Worm (Caenorhabditis elegans) whole organism, young adult: ENCODE measurements around the gene cyp-35A5.

Experiments
- B0336.3 ChIP-seq: fragments of 200-800 bp; sonication (Bioruptor generic); IDR thresholded peaks from 2 replicates; pipeline ENCODE4 v1.3.6; 2022; ENCODE audit warnings: missing genetic modification characterization, missing compliant biosample characterization
- D2030.7 ChIP-seq: fragments of 200-800 bp; sonication (Bioruptor generic); IDR thresholded peaks from 2 replicates; pipeline ENCODE4 v1.3.6; 2022; ENCODE audit warnings: missing genetic modification reagents, missing genetic modification characterization, missing compliant biosample characterization
- F22D6.2 ChIP-seq: sonication (generic microtip); optimal IDR thresholded peaks from 2 replicates; lab custom pipeline; 2016; ENCODE audit warnings: mild to moderate bottlenecking, missing genetic modification characterization, missing compliant biosample characterization
- F49E8.2 ChIP-seq: sonication (generic microtip); optimal IDR thresholded peaks from 3 replicates; lab custom pipeline; 2017; ENCODE audit warnings: missing genetic modification characterization, mild to moderate bottlenecking, missing compliant biosample characterization, antibody characterized with exemption, moderate library complexity; ENCODE audit not compliant: insufficient read depth
- F55B11.4 ChIP-seq: sonication (generic microtip); optimal IDR thresholded peaks from 2 replicates; lab custom pipeline; 2016; ENCODE audit warnings: missing compliant biosample characterization, missing genetic modification characterization, borderline replicate concordance; ENCODE audit not compliant: insufficient read depth
- K11D2.4 ChIP-seq: fragments of 200-800 bp; sonication (Bioruptor generic); IDR thresholded peaks from 2 replicates; pipeline ENCODE4 v1.3.6; 2022; ENCODE audit warnings: missing genetic modification reagents, missing genetic modification characterization, missing compliant biosample characterization
- Y67H2A.10 ChIP-seq: fragments of 200-800 bp; sonication (Bioruptor generic); conservative IDR thresholded peaks from 2 replicates; pipeline ENCODE4 v1.3.6; 2022; ENCODE audit warnings: missing genetic modification reagents, missing genetic modification characterization, missing compliant biosample characterization
- ama-1 ChIP-seq, 3 experiments: fragments of 150-350 bp in 1 of 3; sonication (generic microtip) in 2 of 3; optimal IDR thresholded peaks; 2 replicates each; lab custom pipeline; 2014 to 2018; ENCODE audit warnings: missing biosample characterization in 2 of 3, missing genetic modification characterization in 2 of 3, missing genetic modification reagents in 2 of 3
- attf-3 ChIP-seq: fragments of 200-800 bp; sonication (Bioruptor generic); conservative IDR thresholded peaks from 2 replicates; pipeline ENCODE4 v1.3.6; 2022; ENCODE audit warnings: missing genetic modification reagents, missing genetic modification characterization, missing compliant biosample characterization
- cebp-1 ChIP-seq, 2 experiments: fragments of 200-800 bp in 1 of 2; sonication (Bioruptor generic) in 1 of 2; sonication (generic microtip) in 1 of 2; IDR thresholded peaks in 1 of 2; optimal IDR thresholded peaks in 1 of 2; 2 replicates each; pipeline versions ENCODE4 v1.3.6 to Lab custom; 2017 to 2022; ENCODE audit warnings: missing compliant biosample characterization in 2 of 2, missing genetic modification characterization in 2 of 2, mild to moderate bottlenecking in 1 of 2, missing genetic modification reagents in 1 of 2, moderate library complexity in 1 of 2
- ceh-100 ChIP-seq: fragments of 200-800 bp; sonication (Bioruptor generic); IDR thresholded peaks from 2 replicates; pipeline ENCODE4 v1.3.6; 2022; ENCODE audit warnings: missing genetic modification reagents, missing genetic modification characterization, missing compliant biosample characterization
- ceh-27 ChIP-seq: fragments of 200-800 bp; sonication (Bioruptor generic); optimal IDR thresholded peaks from 2 replicates; lab custom pipeline; 2018; ENCODE audit warnings: mild to moderate bottlenecking, missing genetic modification characterization, moderate library complexity, missing compliant biosample characterization
- ceh-40 ChIP-seq: fragments of 200-800 bp; sonication (Bioruptor generic); IDR thresholded peaks from 2 replicates; pipeline ENCODE4 v1.3.6; 2022; ENCODE audit warnings: missing genetic modification characterization, missing compliant biosample characterization
- ceh-79 ChIP-seq: sonication (generic microtip); optimal IDR thresholded peaks from 2 replicates; lab custom pipeline; 2017; ENCODE audit warnings: mild to moderate bottlenecking, missing genetic modification characterization, missing compliant biosample characterization
- die-1 ChIP-seq: sonication (generic microtip); optimal IDR thresholded peaks from 2 replicates; lab custom pipeline; 2016; ENCODE audit warnings: missing genotype, mild to moderate bottlenecking, missing genetic modification characterization, missing compliant biosample characterization
- dpl-1 ChIP-seq: fragments of 150-350 bp; optimal IDR thresholded peaks from 2 replicates; lab custom pipeline; 2014; ENCODE audit warnings: missing biosample characterization, missing genetic modification reagents, missing genetic modification characterization
- efl-1 ChIP-seq: fragments of 150-350 bp; optimal IDR thresholded peaks from 2 replicates; lab custom pipeline; 2014; ENCODE audit warnings: missing biosample characterization, missing genetic modification reagents, missing genetic modification characterization
- egl-18 ChIP-seq: fragments of 200-800 bp; sonication (Bioruptor generic); IDR thresholded peaks from 2 replicates; pipeline ENCODE4 v1.3.6; 2022; ENCODE audit warnings: missing genetic modification reagents, missing genetic modification characterization, missing compliant biosample characterization
- egl-44 ChIP-seq: fragments of 200-800 bp; sonication (Bioruptor generic); IDR thresholded peaks from 2 replicates; pipeline ENCODE4 v1.3.6; 2022; ENCODE audit warnings: missing genetic modification reagents, missing genetic modification characterization, missing compliant biosample characterization
- ets-4 ChIP-seq: fragments of 200-800 bp; sonication (Bioruptor generic); optimal IDR thresholded peaks from 2 replicates; lab custom pipeline; 2018; ENCODE audit warnings: mild to moderate bottlenecking, missing genetic modification characterization, missing compliant biosample characterization
- fkh-3 ChIP-seq: sonication (generic microtip); optimal IDR thresholded peaks from 2 replicates; lab custom pipeline; 2016; ENCODE audit warnings: mild to moderate bottlenecking, missing genetic modification characterization, missing compliant biosample characterization
- him-1 ChIP-seq: sonication (generic microtip); optimal IDR thresholded peaks from 2 replicates; lab custom pipeline; 2016; ENCODE audit warnings: missing genotype, missing genetic modification reagents, missing genetic modification characterization, missing compliant biosample characterization
- hmg-20 ChIP-seq: fragments of 200-800 bp; sonication (Bioruptor generic); IDR thresholded peaks from 2 replicates; pipeline ENCODE4 v1.3.6; 2022; ENCODE audit warnings: missing genetic modification reagents, missing genetic modification characterization, missing compliant biosample characterization
- lin-35 ChIP-seq, 3 experiments: fragments of 150-350 bp in 2 of 3; sonication (generic microtip) in 1 of 3; optimal IDR thresholded peaks; 2 replicates each; lab custom pipeline; 2014 to 2018; ENCODE audit warnings: missing biosample characterization in 3 of 3, missing genetic modification characterization in 3 of 3, missing genetic modification reagents in 3 of 3
- lin-40 ChIP-seq: sonication (generic microtip); optimal IDR thresholded peaks from 2 replicates; lab custom pipeline; 2016; ENCODE audit warnings: missing genetic modification characterization, mild to moderate bottlenecking, missing compliant biosample characterization, missing genotype, missing genetic modification reagents
- lsy-27 ChIP-seq: sonication (generic microtip); optimal IDR thresholded peaks from 2 replicates; lab custom pipeline; 2017; ENCODE audit warnings: missing genetic modification characterization, mild to moderate bottlenecking, missing compliant biosample characterization, antibody characterized with exemption, missing genotype, borderline replicate concordance; ENCODE audit not compliant: insufficient read depth
- madf-8 ChIP-seq: fragments of 200-800 bp; sonication (Bioruptor generic); conservative IDR thresholded peaks from 2 replicates; pipeline ENCODE4 v1.3.6; 2022; ENCODE audit warnings: missing genetic modification reagents, missing genetic modification characterization, missing compliant biosample characterization
- nfya-2 ChIP-seq: fragments of 200-800 bp; sonication (Bioruptor generic); IDR thresholded peaks from 2 replicates; pipeline ENCODE4 v1.3.6; 2022; ENCODE audit warnings: missing genetic modification reagents, missing genetic modification characterization, missing compliant biosample characterization
- nhr-179 ChIP-seq: sonication (generic microtip); optimal IDR thresholded peaks from 2 replicates; lab custom pipeline; 2016; ENCODE audit warnings: mild to moderate bottlenecking, missing genetic modification characterization, missing compliant biosample characterization
- nhr-80 ChIP-seq: sonication (generic microtip); optimal IDR thresholded peaks from 2 replicates; lab custom pipeline; 2016; ENCODE audit warnings: missing genetic modification characterization, missing compliant biosample characterization
- rcor-1 ChIP-seq: fragments of 200-800 bp; sonication (Bioruptor generic); IDR thresholded peaks from 2 replicates; pipeline ENCODE4 v1.3.6; 2022; ENCODE audit warnings: missing genetic modification reagents, missing genetic modification characterization, missing compliant biosample characterization
- repo-1 ChIP-seq: sonication (generic microtip); optimal IDR thresholded peaks from 2 replicates; lab custom pipeline; 2017; ENCODE audit warnings: mild to moderate bottlenecking, missing genetic modification characterization, missing compliant biosample characterization
- rpc-1 ChIP-seq, 2 experiments: fragments of 150-350 bp in 1 of 2; sonication (generic microtip) in 1 of 2; optimal IDR thresholded peaks; 2 replicates each; lab custom pipeline; 2014 to 2018; ENCODE audit warnings: missing biosample characterization in 1 of 2, missing genetic modification characterization in 1 of 2, missing genetic modification reagents in 1 of 2, missing genotype in 1 of 2
- sea-2 ChIP-seq: fragments of 200-800 bp; sonication (Bioruptor generic); IDR thresholded peaks from 2 replicates; pipeline ENCODE4 v1.3.6; 2022; ENCODE audit warnings: missing genetic modification characterization, missing compliant biosample characterization
- sptf-2 ChIP-seq: fragments of 200-800 bp; sonication (Bioruptor generic); optimal IDR thresholded peaks from 2 replicates; lab custom pipeline; 2018; ENCODE audit warnings: mild to moderate bottlenecking, missing genetic modification characterization, missing compliant biosample characterization
- tbx-9 ChIP-seq: sonication (generic microtip); optimal IDR thresholded peaks from 2 replicates; lab custom pipeline; 2016; ENCODE audit warnings: borderline replicate concordance, missing genetic modification characterization, inconsistent platforms, missing compliant biosample characterization
- tlf-1 ChIP-seq: fragments of 200-800 bp; sonication (Bioruptor generic); optimal IDR thresholded peaks from 2 replicates; lab custom pipeline; 2018; ENCODE audit warnings: mild to moderate bottlenecking, missing genetic modification characterization, missing compliant biosample characterization
- unc-62 ChIP-seq: fragments of 150-350 bp; optimal IDR thresholded peaks from 2 replicates; lab custom pipeline; 2014; ENCODE audit warnings: missing biosample characterization, missing genetic modification reagents, missing genetic modification characterization
- zfh-2 ChIP-seq: fragments of 200-800 bp; sonication (Bioruptor generic); conservative IDR thresholded peaks from 2 replicates; pipeline ENCODE4 v1.3.6; 2022; ENCODE audit warnings: missing genetic modification reagents, missing genetic modification characterization, missing compliant biosample characterization
- zim-3 ChIP-seq: sonication (generic microtip); optimal IDR thresholded peaks from 2 replicates; lab custom pipeline; 2017; ENCODE audit warnings: mild to moderate bottlenecking, missing genetic modification characterization, moderate library complexity, missing compliant biosample characterization
- ztf-3 ChIP-seq: fragments of 200-800 bp; sonication (Bioruptor generic); optimal IDR thresholded peaks from 2 replicates; lab custom pipeline; 2018; ENCODE audit warnings: mild to moderate bottlenecking, missing genetic modification characterization, missing compliant biosample characterization

The cyp-35A5 gene

DNA sequence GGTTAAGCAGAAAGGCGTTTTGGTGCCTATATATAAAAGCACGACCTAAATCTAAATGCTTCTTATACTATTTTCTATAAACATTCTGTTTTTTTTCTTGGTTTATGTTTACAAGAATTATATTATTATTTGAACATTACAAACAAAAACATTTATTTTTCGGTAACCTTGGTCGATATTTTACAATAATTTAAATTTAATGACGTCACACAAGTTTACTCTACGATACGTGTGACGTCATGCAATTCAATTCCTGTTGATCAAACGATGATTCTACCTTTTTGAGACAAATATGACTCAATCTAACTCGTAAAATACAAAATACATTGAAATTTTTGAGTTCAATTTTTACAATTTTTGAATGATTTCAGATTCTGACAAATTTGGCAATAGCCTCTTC, 40.1 kb upstream of the cyp-35A5 start:
- TF ChIP-seq ceh-27 (GFP tag; lab: Kevin White, UChicago): no peak
- TF ChIP-seq Y67H2A.10 (GFP tag; lab: Robert Waterston, UW): no peak
- TF ChIP-seq ceh-40: no peak
- TF ChIP-seq rcor-1 (GFP tag; lab: Robert Waterston, UW): no peak
- no peak for TF ChIP-seq lin-35 (GFP tag; optimal IDR thresholded peaks at IDR 0.05; lab: Kevin White, UChicago)
- no peak for TF ChIP-seq hmg-20 (GFP tag; lab: Robert Waterston, UW)
- no peak for TF ChIP-seq die-1
- TF ChIP-seq ama-1 (optimal IDR thresholded peaks at IDR 0.05; lab: Kevin White, UChicago): no peak
- TF ChIP-seq ama-1 (GFP tag; optimal IDR thresholded peaks at IDR 0.05; lab: Kevin White, UChicago): no peak
- no peak for TF ChIP-seq sea-2 (GFP tag; lab: Robert Waterston, UW)
- no peak for TF ChIP-seq him-1 (tag; lab: Kevin White, UChicago)
- TF ChIP-seq nhr-80: no peak
- TF ChIP-seq F55B11.4 (tag; lab: Kevin White, UChicago): no peak
- TF ChIP-seq K11D2.4 (GFP tag; lab: Robert Waterston, UW): no peak
- TF ChIP-seq ztf-3 (GFP tag; lab: Kevin White, UChicago): no peak
- TF ChIP-seq tlf-1 (GFP tag; lab: Kevin White, UChicago): no peak
- no peak for TF ChIP-seq egl-18 (GFP tag; lab: Robert Waterston, UW)
- no peak for TF ChIP-seq nfya-2 (GFP tag; lab: Robert Waterston, UW)
- no peak for TF ChIP-seq repo-1 (tag; lab: Kevin White, UChicago)
- no peak for TF ChIP-seq ceh-100 (GFP tag; lab: Robert Waterston, UW)

DNA sequence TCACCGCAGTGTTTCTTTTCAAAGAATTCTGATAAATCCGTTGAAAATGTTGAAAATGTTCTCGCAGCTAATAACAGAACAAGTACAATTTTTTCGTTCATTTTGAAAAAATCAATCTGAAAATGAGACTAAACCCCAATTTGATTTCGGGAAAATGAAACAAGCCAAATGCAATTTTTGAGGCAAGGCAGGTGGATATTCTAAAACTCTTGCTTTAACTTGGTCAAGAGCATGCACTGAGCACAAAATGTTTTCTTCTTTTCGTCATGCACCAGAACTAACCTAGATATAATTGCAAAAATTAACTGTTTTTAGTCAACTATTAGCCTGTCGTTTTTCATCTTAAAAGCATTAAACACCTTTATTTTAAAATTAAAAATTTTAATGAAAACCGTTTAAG, 36.0 kb upstream of the cyp-35A5 start, which contains the start of gene irld-22:
Gene irld-22 (minus strand): TSS at position 101 of the 400 bp plus-strand sequence.
- TF ChIP-seq ets-4 (GFP tag; lab: Kevin White, UChicago) (no peak), ceh-79 (tag; lab: Kevin White, UChicago) (no peak), B0336.3 (GFP tag; lab: Robert Waterston, UW) (no peak), fkh-3 (no peak), sptf-2 (no peak), rpc-1 (optimal IDR thresholded peaks at IDR 0.05; lab: Kevin White, UChicago) (no peak), rpc-1 (tag; optimal IDR thresholded peaks at IDR 0.05; lab: Kevin White, UChicago) (no peak), madf-8 (GFP tag; lab: Robert Waterston, UW) (no peak), lsy-27 (tag; lab: Kevin White, UChicago) (no peak), zfh-2 (no peak), efl-1 (no peak), dpl-1 (GFP tag; lab: Kevin White, UChicago) (no peak), lin-40 (tag; lab: Kevin White, UChicago) (no peak), egl-44 (GFP tag; lab: Robert Waterston, UW) (no peak), F22D6.2 (no peak), nhr-179 (tag; lab: Kevin White, UChicago) (no peak)
- TF ChIP-seq, all 124 proteins: peak for 0

DNA sequence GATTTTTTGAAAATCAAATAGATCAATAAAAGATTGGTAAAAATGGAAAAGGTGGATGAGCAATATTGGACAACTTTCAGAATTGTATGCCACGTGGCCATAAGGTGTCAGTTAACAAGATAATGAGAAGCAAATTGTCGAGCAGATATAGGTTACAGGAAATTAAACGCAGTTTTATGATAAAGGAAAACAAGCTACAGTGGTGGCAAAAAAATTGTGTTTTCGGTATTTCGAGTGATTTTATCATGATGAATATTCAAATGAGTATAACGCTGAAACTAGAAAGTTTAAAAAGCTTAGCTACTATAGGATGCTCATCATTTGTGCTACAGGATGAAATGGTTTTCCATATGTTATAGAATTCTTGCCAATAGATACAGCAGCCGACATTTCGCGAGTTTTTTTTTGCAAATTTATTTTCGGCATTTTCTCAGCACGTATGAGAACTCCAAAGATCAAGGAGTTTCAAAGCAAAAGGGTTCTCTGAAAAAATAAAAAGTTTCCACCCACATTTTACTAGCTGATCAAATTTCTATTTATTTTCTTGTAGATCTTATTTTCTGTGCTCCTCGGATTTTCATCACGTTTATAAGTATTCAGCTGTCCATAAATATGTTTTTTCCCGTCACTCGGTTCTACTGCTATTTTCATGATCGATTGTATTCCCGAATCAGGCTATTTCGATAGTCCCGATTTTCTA, 33.5 kb upstream of the cyp-35A5 start, which contains the start of the genes str-229 and srh-190:
Gene str-229 (minus strand): TSS at position 101 of the 700 bp plus-strand sequence.
Gene srh-190 (plus strand): TSS at position 650 of the 700 bp plus-strand sequence.
- TF ChIP-seq repo-1 (tag; lab: Kevin White, UChicago) (no peak), F49E8.2 (tag; lab: Kevin White, UChicago) (no peak), unc-62 (GFP tag; lab: Kevin White, UChicago) (no peak), attf-3 (GFP tag; lab: Robert Waterston, UW) (no peak), sea-2 (GFP tag; lab: Robert Waterston, UW) (no peak), F22D6.2 (no peak), zim-3 (tag; lab: Kevin White, UChicago) (no peak), tbx-9 (tag; lab: Kevin White, UChicago) (no peak), D2030.7 (GFP tag; lab: Robert Waterston, UW) (no peak), cebp-1 (GFP tag; IDR thresholded peaks at IDR 0.05; lab: Robert Waterston, UW) (no peak), cebp-1 (tag; optimal IDR thresholded peaks at IDR 0.05; lab: Kevin White, UChicago) (no peak)
